Fruit fly (Drosophila melanogaster): ENCODE measurements around the gene CG12011.

Gene CG12011

dm6 chr3L:1740129-1740975 lies 45.9 kb downstream of the CG12011 start (continued):
- TF ChIP-seq Asciz (GFP tag; optimal IDR thresholded peaks at IDR 0.05) (peak; percentile 25), Nf-YA (GFP tag; IDR thresholded peaks at IDR 0.05) (no peak), HmgZ (tag; optimal IDR thresholded peaks at IDR 0.05) (peak; percentile 45), btn (GFP tag; optimal IDR thresholded peaks at IDR 0.05) (no peak), CG8924 (tag; optimal IDR thresholded peaks at IDR 0.05) (peak; percentile 61), CG12155 (GFP tag; optimal IDR thresholded peaks at IDR 0.05) (peak; percentile 56), gfzf (GFP tag; optimal IDR thresholded peaks at IDR 0.05) (no peak), HLHmδ (GFP tag; optimal IDR thresholded peaks at IDR 0.05) (no peak), pzg (GFP tag; optimal IDR thresholded peaks at IDR 0.05) (no peak), amos (GFP tag; IDR thresholded peaks at IDR 0.05; ENCODE audit: partially characterized antibody) (no peak), CrebB (tag; optimal IDR thresholded peaks at IDR 0.05) (no peak), Elba2 (GFP tag; optimal IDR thresholded peaks at IDR 0.05) (no peak), HmgD (GFP tag; optimal IDR thresholded peaks at IDR 0.05) (no peak), Bdp1 (GFP tag; optimal IDR thresholded peaks at IDR 0.05) (no peak), CG17328 (GFP tag; IDR thresholded peaks at IDR 0.05) (peak; percentile 73; the same call in 1 of the 2 replicates), CoRest (tag; optimal IDR thresholded peaks at IDR 0.05) (peak; percentile 64), Neu2 (GFP tag; optimal IDR thresholded peaks at IDR 0.05; ENCODE audit: borderline replicate concordance) (no peak), ewg (GFP tag; optimal IDR thresholded peaks at IDR 0.05) (peak; percentile 42), zen2 (GFP tag; IDR thresholded peaks at IDR 0.05; ENCODE audit: partially characterized antibody) (no peak), CG8388 (GFP tag; optimal IDR thresholded peaks at IDR 0.05) (peak; percentile 2), CG42726 (GFP tag; IDR thresholded peaks at IDR 0.05; ENCODE audit: partially characterized antibody) (no peak), CG13624 (GFP tag; optimal IDR thresholded peaks at IDR 0.05) (peak; percentile 79), CG3847 (GFP tag; IDR thresholded peaks at IDR 0.05) (peak; percentile 66; the same call in 1 of the 2 replicates), ssp (GFP tag; IDR thresholded peaks at IDR 0.05) (peak; percentile 61), pnt (GFP tag; optimal IDR thresholded peaks at IDR 0.05) (no peak), Hsf (GFP tag; optimal IDR thresholded peaks at IDR 0.05) (peak; percentile 72), CG13287 (GFP tag; IDR thresholded peaks at IDR 0.05; ENCODE audit: partially characterized antibody) (no peak), crp (GFP tag; optimal IDR thresholded peaks at IDR 0.05) (peak in 1 of 2 experiments; percentile 15), ranshi (GFP tag; IDR thresholded peaks at IDR 0.05) (0 out of 2 replicates have a peak, but pooled peaks have one; percentile 11), Mad (GFP tag; optimal IDR thresholded peaks at IDR 0.05) (peak; percentile 42), HLH4C (GFP tag; IDR thresholded peaks at IDR 0.05; ENCODE audit: partially characterized antibody) (no peak), CG7987 (GFP tag; optimal IDR thresholded peaks at IDR 0.05) (no peak), CG6175 (GFP tag; IDR thresholded peaks at IDR 0.05) (no peak), Ravus (GFP tag; IDR thresholded peaks at IDR 0.05) (peak; percentile 13; the same call in 1 of the 2 replicates), MBD-R2 (GFP tag; IDR thresholded peaks at IDR 0.05) (no peak; the same call in 1 of the 2 replicates), otp (GFP tag; IDR thresholded peaks at IDR 0.05) (peak; percentile 54; the same call in 1 of the 3 replicates), Nf-YC (tag; optimal IDR thresholded peaks at IDR 0.05) (peak; percentile 36), CG8478 (optimal IDR thresholded peaks at IDR 0.05) (no peak), chinmo (GFP tag; IDR thresholded peaks at IDR 0.05; ENCODE audit: partially characterized antibody) (peak; percentile 83; the same call in 3 of the 4 replicates), gce (GFP tag; IDR thresholded peaks at IDR 0.05) (peak; percentile 71; the same call in 1 of the 3 replicates), Lhr (GFP tag; optimal IDR thresholded peaks at IDR 0.05) (no peak), Ptx1 (GFP tag; IDR thresholded peaks at IDR 0.05) (peak; percentile 89), en (GFP tag; optimal IDR thresholded peaks at IDR 0.05) (peak; percentile 1), Optix (GFP tag; IDR thresholded peaks at IDR 0.05) (peak; percentile 70), Doc2 (GFP tag; IDR thresholded peaks at IDR 0.05) (peak; percentile 16; the same call in 1 of the 2 replicates), knrl (GFP tag; IDR thresholded peaks at IDR 0.05; ENCODE audit: partially characterized antibody) (no peak), CG13123 (GFP tag; optimal IDR thresholded peaks at IDR 0.05) (peak; percentile 22), Sox102F (GFP tag; optimal IDR thresholded peaks at IDR 0.05) (peak; percentile 87)
